Fruit fly (Drosophila melanogaster): ENCODE results near the gene mahe.

DNA sequence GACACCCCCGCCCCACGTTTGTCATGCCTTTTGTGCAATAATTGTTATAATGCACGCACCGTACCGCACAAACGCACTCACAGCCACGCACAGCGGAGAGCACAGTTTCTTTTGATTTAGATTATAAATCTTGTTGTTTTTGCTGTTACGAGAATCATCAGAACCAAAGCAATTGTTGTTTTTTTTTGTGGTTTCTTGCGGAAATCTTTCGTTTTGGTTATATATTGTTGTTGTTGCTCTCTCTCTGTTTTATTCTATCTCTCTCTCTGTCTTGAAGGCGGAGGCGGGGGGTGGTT, 36.6 kb upstream of the mahe start:
- TF ChIP-seq CG8478 (optimal IDR thresholded peaks at IDR 0.05) (no peak), Dll (optimal IDR thresholded peaks at IDR 0.05) (no peak), psq (optimal IDR thresholded peaks at IDR 0.05) (no peak), pan (optimal IDR thresholded peaks at IDR 0.05) (no peak)

All from whole organism.